Worm (Caenorhabditis elegans) whole organism, L3 larva: Measurements from ENCODE around the gene col-13.
A peak's percentile ranks its signal among the peaks of the same experiment; 100 is the strongest.

ENCODE experiments used
- ceh-82 ChIP-seq: fragments of 150-350 bp; optimal IDR thresholded peaks from 2 replicates; lab custom pipeline; 2014; ENCODE audit warnings: missing biosample characterization, missing genetic modification characterization
- elt-2 ChIP-seq: sonication (generic microtip); optimal IDR thresholded peaks from 2 replicates; lab custom pipeline; 2016; ENCODE audit warnings: missing genetic modification reagents, mild to moderate bottlenecking, missing genetic modification characterization, missing compliant biosample characterization
- elt-3 ChIP-seq, 3 experiments: fragments of 150-350 bp in 1 of 3; sonication (generic microtip) in 2 of 3; optimal IDR thresholded peaks; 2 replicates in 2 of 3; 4 replicates in 1 of 3; lab custom pipeline; 2014 to 2017; ENCODE audit warnings: missing biosample characterization in 3 of 3, missing genetic modification characterization in 3 of 3
- lin-39 ChIP-seq: fragments of 150-350 bp; optimal IDR thresholded peaks from 2 replicates; lab custom pipeline; 2018; ENCODE audit warnings: missing biosample characterization, missing genetic modification reagents, missing genetic modification characterization
- mdl-1 ChIP-seq: fragments of 150-350 bp; optimal IDR thresholded peaks from 2 replicates; lab custom pipeline; 2014; ENCODE audit warnings: missing biosample characterization, missing genetic modification characterization
- nhr-237 ChIP-seq: fragments of 150-350 bp; optimal IDR thresholded peaks from 2 replicates; lab custom pipeline; 2014; ENCODE audit warnings: missing biosample characterization, missing genetic modification characterization

DNA sequence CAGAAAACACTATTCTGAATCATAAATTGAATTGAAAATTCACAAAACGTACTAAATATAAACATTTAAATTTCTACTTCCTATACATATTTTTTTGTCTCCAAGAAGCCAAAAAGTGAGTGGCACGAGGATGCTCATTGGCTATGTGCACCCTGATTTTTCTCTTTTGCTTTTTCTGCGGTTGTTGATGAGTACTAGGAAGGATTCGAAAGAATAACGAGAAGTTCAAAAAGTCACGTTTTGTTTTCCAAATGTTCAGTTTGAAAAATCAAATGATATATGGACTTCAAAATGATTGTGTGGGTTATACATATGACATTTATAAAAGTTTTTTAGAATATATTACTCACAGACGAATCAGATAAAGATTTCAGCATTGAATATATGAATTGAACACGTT, 43.0 kb upstream of the col-13 start:
- TF ChIP-seq ceh-82 (tag; lab: Kevin White, UChicago): no peak
- TF ChIP-seq elt-3 (tag; optimal IDR thresholded peaks at IDR 0.05; lab: Kevin White, UChicago): no peak
- peak; percentile 26 for TF ChIP-seq lin-39
- no peak for TF ChIP-seq elt-2 (tag; lab: Kevin White, UChicago)
- TF ChIP-seq nhr-237: no peak
- TF ChIP-seq mdl-1: no peak
